Fruit fly (Drosophila melanogaster): ENCODE data around the gene Megf8.

DNA sequence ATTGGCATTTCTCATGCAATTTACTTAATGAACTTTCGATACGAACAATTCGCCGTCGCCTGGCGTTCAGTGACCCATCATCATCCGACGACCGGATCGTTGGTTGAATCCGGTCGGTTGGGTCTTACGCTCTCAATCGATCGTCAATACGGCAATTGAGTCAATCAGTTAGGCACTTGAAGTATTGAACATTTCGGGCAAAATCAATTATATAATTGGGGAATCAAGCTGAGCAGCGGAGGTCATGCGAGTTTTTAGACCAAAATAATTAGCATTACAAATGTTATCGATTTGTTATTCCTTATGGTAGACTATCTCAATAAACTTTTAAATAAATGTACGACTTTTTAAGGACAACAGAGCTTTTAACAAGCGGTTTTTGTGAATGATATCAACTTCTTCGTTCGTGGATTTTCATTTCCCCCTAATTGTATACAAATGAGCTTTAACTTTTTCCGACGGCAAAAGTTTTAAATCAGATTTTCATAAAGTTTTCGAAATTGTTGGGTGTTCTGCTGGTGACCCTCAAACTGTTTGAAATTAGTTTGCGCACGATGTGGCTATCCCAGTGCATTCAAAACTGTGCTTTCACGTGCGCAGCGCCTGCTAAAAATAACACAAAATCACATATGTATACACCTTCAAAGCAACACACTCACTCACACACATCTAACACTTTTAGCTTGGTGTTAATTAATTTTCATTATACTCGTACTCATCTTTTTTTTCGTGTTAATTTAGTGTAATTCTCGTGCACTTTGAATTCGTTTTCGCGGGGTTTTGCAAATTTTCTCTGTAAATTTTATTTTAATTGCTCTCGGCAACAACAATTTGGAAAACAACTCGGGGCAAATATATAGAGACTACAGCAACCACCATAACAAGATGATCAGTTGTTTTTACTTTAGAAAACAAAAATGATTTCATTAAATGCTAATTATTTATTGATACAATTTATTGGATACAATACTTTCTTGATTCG, 55.0 kb downstream of the Megf8 start:
- TF ChIP-seq Pif1A (GFP tag; optimal IDR thresholded peaks at IDR 0.05) = no peak
- TF ChIP-seq gl (tag; optimal IDR thresholded peaks at IDR 0.05) = no peak
- no peak for TF ChIP-seq D1 (tag; optimal IDR thresholded peaks at IDR 0.05)
- no peak for TF ChIP-seq Pif1B (GFP tag; optimal IDR thresholded peaks at IDR 0.05)
- TF ChIP-seq CG34367 (tag; optimal IDR thresholded peaks at IDR 0.05) = no peak
